Fruit fly (Drosophila melanogaster): ENCODE measurements around the gene CG6244.

dm6 chr3L:15813988-15814387, 5.9 kb downstream of the CG6244 start:
- TF ChIP-seq Hr96 (GFP tag; optimal IDR thresholded peaks at IDR 0.05) (no peak), CG7045 (GFP tag; optimal IDR thresholded peaks at IDR 0.05) (no peak), Mnt (GFP tag; optimal IDR thresholded peaks at IDR 0.05) (no peak), kay (GFP tag; ENCODE audit: borderline replicate concordance) (peak; percentile 75), ovo (GFP tag; optimal IDR thresholded peaks at IDR 0.05) (no peak), CG33017 (tag; optimal IDR thresholded peaks at IDR 0.05) (no peak), pad (GFP tag; optimal IDR thresholded peaks at IDR 0.05) (no peak), CG14711 (tag; optimal IDR thresholded peaks at IDR 0.05) (no peak)
